Fruit fly (Drosophila melanogaster) whole organism, embryonic: ENCODE data around the gene PolD2.

Experiments
- ATbp ChIP-seq: fragments of 200-800 bp; sonication (Bioruptor generic); optimal IDR thresholded peaks from 2 replicates; lab custom pipeline; 2017; ENCODE audit warnings: missing biosample characterization, mild to moderate bottlenecking, missing genetic modification characterization, missing genetic modification reagents
- CG11456 ChIP-seq: fragments of 200-800 bp; sonication (Bioruptor generic); IDR thresholded peaks from 3 replicates; pipeline ENCODE4 v1.3.6; 2022; ENCODE audit warnings: missing biosample characterization, missing genetic modification characterization
- CG11560 ChIP-seq: fragments of 200-800 bp; sonication (Bioruptor generic); IDR thresholded peaks from 3 replicates; pipeline ENCODE4 v1.3.6; 2022; ENCODE audit warnings: missing biosample characterization, missing genetic modification characterization
- CG11696 ChIP-seq: fragments of 200-800 bp; sonication (Bioruptor generic); IDR thresholded peaks from 2 replicates; pipeline ENCODE4 v1.3.6; 2022; ENCODE audit warnings: missing biosample characterization, missing genetic modification characterization
- CG1233 ChIP-seq: fragments of 200-800 bp; sonication (Bioruptor generic); optimal IDR thresholded peaks from 4 replicates; lab custom pipeline; 2018; ENCODE audit warnings: missing biosample characterization, mild to moderate bottlenecking, missing genetic modification characterization
- CG13123 ChIP-seq: fragments of 200-800 bp; sonication (Bioruptor generic); optimal IDR thresholded peaks from 2 replicates; lab custom pipeline; 2016; ENCODE audit warnings: missing biosample characterization, missing genetic modification characterization
- CG13287 ChIP-seq: fragments of 200-800 bp; sonication (Bioruptor generic); IDR thresholded peaks from 2 replicates; pipeline ENCODE4 v1.3.6; 2022; ENCODE audit warnings: missing biosample characterization, missing genetic modification characterization; ENCODE audit not compliant: partially characterized antibody
- CG14050 ChIP-seq: fragments of 200-800 bp; sonication (Bioruptor generic); IDR thresholded peaks from 3 replicates; pipeline ENCODE4 v1.3.6; 2022; ENCODE audit warnings: missing biosample characterization, missing genetic modification characterization
- CG15514 ChIP-seq: fragments of 200-800 bp; sonication (Bioruptor generic); optimal IDR thresholded peaks from 3 replicates; lab custom pipeline; 2017; ENCODE audit warnings: missing biosample characterization, missing genetic modification characterization, mild to moderate bottlenecking, moderate library complexity, missing genetic modification reagents
- CG17361 ChIP-seq: fragments of 200-800 bp; sonication (Bioruptor generic); IDR thresholded peaks from 3 replicates; pipeline ENCODE4 v1.3.6; 2022; ENCODE audit warnings: missing biosample characterization, missing genetic modification characterization
- CG17802 ChIP-seq: fragments of 200-800 bp; sonication (Bioruptor generic); optimal IDR thresholded peaks from 2 replicates; lab custom pipeline; 2018; ENCODE audit warnings: missing biosample characterization, mild to moderate bottlenecking, missing genetic modification characterization, moderate library complexity
- CG1832 ChIP-seq: fragments of 200-800 bp; sonication (Bioruptor generic); optimal IDR thresholded peaks from 2 replicates; lab custom pipeline; 2017; ENCODE audit warnings: missing biosample characterization, mild to moderate bottlenecking, missing genetic modification characterization, inconsistent platforms
- CG2116 ChIP-seq: fragments of 200-800 bp; sonication (Bioruptor generic); optimal IDR thresholded peaks from 3 replicates; lab custom pipeline; 2018; ENCODE audit warnings: missing biosample characterization, mild to moderate bottlenecking, missing genetic modification characterization
- CG2678 ChIP-seq: fragments of 200-800 bp; sonication (Bioruptor generic); optimal IDR thresholded peaks from 3 replicates; lab custom pipeline; 2019; ENCODE audit warnings: missing biosample characterization, mild to moderate bottlenecking, missing genetic modification characterization, moderate library complexity
- CG30431 ChIP-seq: fragments of 200-800 bp; sonication (Bioruptor generic); optimal IDR thresholded peaks from 2 replicates; lab custom pipeline; 2017; ENCODE audit warnings: missing biosample characterization, missing genetic modification characterization
- CG32767 ChIP-seq: fragments of 200-800 bp; sonication (Bioruptor generic); IDR thresholded peaks from 2 replicates; pipeline ENCODE4 v1.3.6; 2022; ENCODE audit warnings: missing biosample characterization, missing genetic modification characterization
- CG32772 ChIP-seq: fragments of 200-800 bp; sonication (Bioruptor generic); IDR thresholded peaks from 2 replicates; pipeline ENCODE4 v1.3.6; 2022; ENCODE audit warnings: missing biosample characterization, missing genetic modification characterization
- CG3995 ChIP-seq: fragments of 200-800 bp; sonication (Bioruptor generic); optimal IDR thresholded peaks from 3 replicates; lab custom pipeline; 2016; ENCODE audit warnings: missing biosample characterization, missing genetic modification characterization
- CG5245 ChIP-seq: fragments of 200-800 bp; sonication (Bioruptor generic); optimal IDR thresholded peaks from 3 replicates; lab custom pipeline; 2016; ENCODE audit warnings: missing biosample characterization, missing genetic modification characterization
- CG6791 ChIP-seq: fragments of 200-800 bp; sonication (Bioruptor generic); IDR thresholded peaks from 3 replicates; pipeline ENCODE4 v1.3.6; 2022; ENCODE audit warnings: missing biosample characterization, missing genetic modification characterization; ENCODE audit not compliant: partially characterized antibody
- CG7372 ChIP-seq: fragments of 200-800 bp; sonication (Bioruptor generic); IDR thresholded peaks from 2 replicates; pipeline ENCODE4 v1.3.6; 2022; ENCODE audit warnings: missing biosample characterization, missing genetic modification characterization
- CG7963 ChIP-seq: fragments of 200-800 bp; sonication (Bioruptor generic); IDR thresholded peaks from 3 replicates; pipeline ENCODE4 v1.3.6; 2022; ENCODE audit warnings: missing biosample characterization, missing genetic modification characterization; ENCODE audit not compliant: partially characterized antibody
- CG9215 ChIP-seq: fragments of 200-800 bp; sonication (Bioruptor generic); IDR thresholded peaks from 2 replicates; pipeline ENCODE4 v1.3.6; 2022; ENCODE audit warnings: missing biosample characterization, missing genetic modification characterization
- Camta ChIP-seq: fragments of 200-800 bp; sonication (Bioruptor generic); optimal IDR thresholded peaks from 2 replicates; lab custom pipeline; 2016; ENCODE audit warnings: missing biosample characterization, missing genetic modification characterization
- D ChIP-seq, 2 experiments: fragments of 200-800 bp in 1 of 2; fragments of >200 bp in 1 of 2; sonication (Bioruptor generic) in 1 of 2; optimal IDR thresholded peaks; 2 replicates in 1 of 2; 3 replicates in 1 of 2; lab custom pipeline; 2017; ENCODE audit warnings: mild to moderate bottlenecking in 1 of 2, missing biosample characterization in 1 of 2, missing genetic modification characterization in 1 of 2, missing genetic modification reagents in 1 of 2
- Dip3 ChIP-seq: fragments of 200-800 bp; sonication (Bioruptor generic); optimal IDR thresholded peaks from 3 replicates; lab custom pipeline; 2016; ENCODE audit warnings: missing biosample characterization, missing genetic modification characterization
- Hand ChIP-seq: fragments of 200-800 bp; sonication (Bioruptor generic); optimal IDR thresholded peaks from 2 replicates; lab custom pipeline; 2017; ENCODE audit warnings: mild to moderate bottlenecking, missing biosample characterization, missing genetic modification reagents, missing genetic modification characterization
- HmgD ChIP-seq: fragments of 200-800 bp; sonication (Bioruptor generic); optimal IDR thresholded peaks from 3 replicates; lab custom pipeline; 2016; ENCODE audit warnings: missing biosample characterization, missing genetic modification characterization
- HmgZ ChIP-seq: fragments of 200-800 bp; sonication (Bioruptor generic); optimal IDR thresholded peaks from 2 replicates; lab custom pipeline; 2018; ENCODE audit warnings: missing biosample characterization, mild to moderate bottlenecking, missing genetic modification characterization
- Lim3 ChIP-seq: fragments of 200-800 bp; sonication (Bioruptor generic); IDR thresholded peaks from 2 replicates; pipeline ENCODE4 v1.3.6; 2022; ENCODE audit warnings: missing biosample characterization, missing genetic modification characterization
- NFAT ChIP-seq: fragments of 200-800 bp; sonication (Bioruptor generic); IDR thresholded peaks from 2 replicates; pipeline ENCODE4 v1.3.6; 2022; ENCODE audit warnings: missing biosample characterization, missing genetic modification characterization
- Neu2 ChIP-seq: fragments of 200-800 bp; sonication (Bioruptor generic); optimal IDR thresholded peaks from 3 replicates; lab custom pipeline; 2016; ENCODE audit warnings: missing biosample characterization, missing genetic modification characterization, borderline replicate concordance
- Nf-YC ChIP-seq: fragments of 200-800 bp; optimal IDR thresholded peaks from 3 replicates; lab custom pipeline; 2019; ENCODE audit warnings: missing biosample characterization, mild to moderate bottlenecking, missing genetic modification characterization, moderate library complexity
- NfI ChIP-seq: fragments of 200-800 bp; sonication (Bioruptor generic); optimal IDR thresholded peaks from 3 replicates; lab custom pipeline; 2018; ENCODE audit warnings: missing biosample characterization, mild to moderate bottlenecking, missing genetic modification characterization, moderate library complexity
- Oaz ChIP-seq: fragments of 200-800 bp; sonication (Bioruptor generic); IDR thresholded peaks from 2 replicates; pipeline ENCODE4 v1.3.6; 2022; ENCODE audit warnings: missing biosample characterization, missing genetic modification characterization
- PHDP ChIP-seq: fragments of 200-800 bp; sonication (Bioruptor generic); optimal IDR thresholded peaks from 3 replicates; lab custom pipeline; 2018; ENCODE audit warnings: missing biosample characterization, mild to moderate bottlenecking, missing genetic modification characterization, moderate library complexity
- Pdp1 ChIP-seq, 2 experiments: fragments of 200-800 bp; sonication (Bioruptor generic); optimal IDR thresholded peaks; 3 replicates each; lab custom pipeline; 2016; ENCODE audit warnings: missing biosample characterization in 2 of 2, missing genetic modification characterization in 2 of 2, mild to moderate bottlenecking in 1 of 2, moderate library complexity in 1 of 2
- bbx ChIP-seq: fragments of 200-800 bp; sonication (Bioruptor generic); IDR thresholded peaks from 2 replicates; pipeline ENCODE4 v1.3.6; 2022; ENCODE audit warnings: missing biosample characterization, missing genetic modification characterization; ENCODE audit not compliant: partially characterized antibody
- dimm ChIP-seq: fragments of 200-800 bp; sonication (Bioruptor generic); IDR thresholded peaks from 2 replicates; pipeline ENCODE4 v1.3.6; 2022; ENCODE audit warnings: missing biosample characterization, missing genetic modification characterization
- dpn ChIP-seq, 2 experiments: fragments of 200-800 bp; sonication (Bioruptor generic); optimal IDR thresholded peaks; 3 replicates each; lab custom pipeline; 2016; ENCODE audit warnings: missing biosample characterization in 2 of 2, missing genetic modification characterization in 2 of 2
- emc ChIP-seq: fragments of 200-800 bp; sonication (Bioruptor generic); optimal IDR thresholded peaks from 2 replicates; lab custom pipeline; 2016; ENCODE audit warnings: missing biosample characterization, missing genetic modification characterization
- grn ChIP-seq: fragments of 200-800 bp; sonication (Bioruptor generic); optimal IDR thresholded peaks from 3 replicates; lab custom pipeline; 2017; ENCODE audit warnings: missing biosample characterization, missing genetic modification characterization
- her ChIP-seq: fragments of 200-800 bp; sonication (Bioruptor generic); optimal IDR thresholded peaks from 2 replicates; lab custom pipeline; 2016; ENCODE audit warnings: missing biosample characterization, missing genetic modification characterization
- mld ChIP-seq: fragments of 200-800 bp; sonication (Bioruptor generic); IDR thresholded peaks from 3 replicates; pipeline ENCODE4 v1.3.6; 2022; ENCODE audit warnings: missing biosample characterization, missing genetic modification characterization; ENCODE audit not compliant: partially characterized antibody
- oc ChIP-seq: fragments of 200-800 bp; sonication (Bioruptor generic); optimal IDR thresholded peaks from 2 replicates; lab custom pipeline; 2018; ENCODE audit warnings: missing biosample characterization, mild to moderate bottlenecking, missing genetic modification characterization, moderate library complexity
- pros ChIP-seq: fragments of 200-800 bp; sonication (Bioruptor generic); optimal IDR thresholded peaks from 3 replicates; lab custom pipeline; 2019; ENCODE audit warnings: missing biosample characterization, mild to moderate bottlenecking, missing genetic modification characterization, moderate library complexity
- run ChIP-seq: fragments of 200-800 bp; sonication (Bioruptor generic); optimal IDR thresholded peaks from 3 replicates; lab custom pipeline; 2018; ENCODE audit warnings: missing biosample characterization, mild to moderate bottlenecking, missing genetic modification characterization
- scrt ChIP-seq: fragments of 200-800 bp; sonication (Bioruptor generic); optimal IDR thresholded peaks from 2 replicates; lab custom pipeline; 2018; ENCODE audit warnings: missing biosample characterization, mild to moderate bottlenecking, missing genetic modification characterization, moderate library complexity
- sisA ChIP-seq: fragments of 200-800 bp; sonication (Bioruptor generic); IDR thresholded peaks from 2 replicates; pipeline ENCODE4 v1.3.6; 2022; ENCODE audit warnings: missing biosample characterization, missing genetic modification characterization
- unpg ChIP-seq: fragments of 200-800 bp; sonication (Bioruptor generic); optimal IDR thresholded peaks from 3 replicates; lab custom pipeline; 2018; ENCODE audit warnings: missing biosample characterization, mild to moderate bottlenecking, missing genetic modification characterization, moderate library complexity
- zen ChIP-seq: fragments of 200-800 bp; sonication (Bioruptor generic); optimal IDR thresholded peaks from 3 replicates; lab custom pipeline; 2018; ENCODE audit warnings: missing biosample characterization, mild to moderate bottlenecking, missing genetic modification characterization, moderate library complexity

PolD2 gene

DNA sequence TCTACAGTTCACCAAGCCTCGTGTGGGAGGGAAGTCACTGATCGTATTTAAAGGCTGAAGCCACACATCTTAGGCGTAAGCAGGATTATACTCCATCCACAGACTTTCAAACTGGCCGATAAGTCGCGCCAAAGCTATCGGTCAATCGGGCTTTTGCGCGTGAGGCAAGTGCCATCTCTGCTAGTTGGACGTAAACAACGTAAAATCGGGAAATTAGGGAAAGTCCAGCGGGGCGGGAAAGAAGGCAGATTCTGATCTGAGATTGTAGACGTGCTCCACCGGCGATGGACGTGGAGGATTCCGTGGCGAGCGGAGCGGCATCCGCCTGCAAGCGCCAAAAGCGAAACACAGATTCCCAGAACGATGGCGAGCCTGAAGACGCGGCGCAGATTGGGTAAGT lies 19.3 kb upstream of the PolD2 start, which contains the start of gene CG8001 (continued):
- TF ChIP-seq Camta (GFP tag; lab: Kevin White, UChicago), result no peak
- no peak for TF ChIP-seq CG11560 (tag; lab: Robert Waterston, UW)
- TF ChIP-seq CG7372 (GFP tag; lab: Robert Waterston, UW), result no peak
- TF ChIP-seq Dip3 (GFP tag; lab: Kevin White, UChicago), result no peak
- TF ChIP-seq dpn (GFP tag; optimal IDR thresholded peaks at IDR 0.05; lab: Kevin White, UChicago), result no peak
- no peak for TF ChIP-seq CG5245 (GFP tag; lab: Kevin White, UChicago)
- TF ChIP-seq CG17802, result no peak
- TF ChIP-seq NFAT (GFP tag; lab: Robert Waterston, UW), result no peak
- TF ChIP-seq CG15514 (GFP tag; lab: Kevin White, UChicago), result peak; percentile 27
- peak; percentile 67 for TF ChIP-seq CG6791 (GFP tag; lab: Robert Waterston, UW)
- TF ChIP-seq Nf-YC (tag; lab: Kevin White, UChicago), result no peak
- no peak for TF ChIP-seq zen (tag; lab: Kevin White, UChicago)
- no peak for TF ChIP-seq sisA (GFP tag; lab: Robert Waterston, UW)
- peak; percentile 31 for TF ChIP-seq grn (GFP tag; lab: Kevin White, UChicago)
- no peak for TF ChIP-seq CG2678 (tag; lab: Kevin White, UChicago)
- no peak for TF ChIP-seq Hand (GFP tag; lab: Kevin White, UChicago)
- no peak for TF ChIP-seq dimm
- TF ChIP-seq Lim3 (GFP tag; lab: Robert Waterston, UW), result no peak
- TF ChIP-seq her (GFP tag; lab: Kevin White, UChicago), result no peak
- no peak for TF ChIP-seq Neu2 (GFP tag; lab: Kevin White, UChicago)
- no peak for TF ChIP-seq ATbp (GFP tag; lab: Kevin White, UChicago)
- no peak for TF ChIP-seq CG9215 (GFP tag; lab: Robert Waterston, UW)
- TF ChIP-seq PHDP (tag; lab: Kevin White, UChicago), result no peak
- TF ChIP-seq CG11456 (GFP tag; lab: Robert Waterston, UW), result no peak
- TF ChIP-seq CG13287, result peak; percentile 72
- no peak for TF ChIP-seq CG32767 (GFP tag; lab: Robert Waterston, UW)
- no peak for TF ChIP-seq scrt (GFP tag; lab: Kevin White, UChicago)
- no peak for TF ChIP-seq D (optimal IDR thresholded peaks at IDR 0.05; lab: Kevin White, UChicago)
- no peak for TF ChIP-seq D (GFP tag; optimal IDR thresholded peaks at IDR 0.05; lab: Kevin White, UChicago)
- peak; percentile 40; the same call in 1 of the 3 replicates for TF ChIP-seq CG7963 (GFP tag; lab: Robert Waterston, UW)
- TF ChIP-seq CG3995, result no peak
- TF ChIP-seq NfI (GFP tag; lab: Kevin White, UChicago), result no peak
- no peak for TF ChIP-seq Pdp1 (GFP tag; optimal IDR thresholded peaks at IDR 0.05; lab: Kevin White, UChicago)
- TF ChIP-seq run (tag; lab: Kevin White, UChicago), result no peak
- no peak for TF ChIP-seq CG14050 (GFP tag; lab: Robert Waterston, UW)
- no peak for TF ChIP-seq CG13123 (GFP tag; lab: Kevin White, UChicago)
- TF ChIP-seq CG30431 (GFP tag; lab: Kevin White, UChicago), result no peak
- peak; percentile 13 for TF ChIP-seq CG2116 (GFP tag; lab: Kevin White, UChicago)
- TF ChIP-seq HmgD (GFP tag; lab: Kevin White, UChicago), result no peak
- TF ChIP-seq emc (GFP tag; lab: Kevin White, UChicago), result no peak
- TF ChIP-seq Oaz (GFP tag; lab: Robert Waterston, UW), result no peak
- no peak for TF ChIP-seq CG1832 (GFP tag; lab: Kevin White, UChicago)
- TF ChIP-seq CG11696, result no peak
- TF ChIP-seq bbx (GFP tag; lab: Robert Waterston, UW), result peak; percentile 69
- no peak for TF ChIP-seq CG17361
- peak; percentile 62; the same call in 1 of the 3 replicates for TF ChIP-seq mld
- TF ChIP-seq pros, result no peak
- TF ChIP-seq CG32772, result no peak
- no peak for TF ChIP-seq oc (tag; lab: Kevin White, UChicago)
- TF ChIP-seq CG1233 (GFP tag; lab: Kevin White, UChicago), result no peak
- no peak for TF ChIP-seq unpg (GFP tag; lab: Kevin White, UChicago)
- no peak for TF ChIP-seq HmgZ (tag; lab: Kevin White, UChicago)
